Fruit fly (Drosophila melanogaster): ENCODE measurements around the gene CG6333.
A peak's percentile ranks its signal among the peaks of the same experiment; 100 is the strongest.

Gene CG6333

DNA sequence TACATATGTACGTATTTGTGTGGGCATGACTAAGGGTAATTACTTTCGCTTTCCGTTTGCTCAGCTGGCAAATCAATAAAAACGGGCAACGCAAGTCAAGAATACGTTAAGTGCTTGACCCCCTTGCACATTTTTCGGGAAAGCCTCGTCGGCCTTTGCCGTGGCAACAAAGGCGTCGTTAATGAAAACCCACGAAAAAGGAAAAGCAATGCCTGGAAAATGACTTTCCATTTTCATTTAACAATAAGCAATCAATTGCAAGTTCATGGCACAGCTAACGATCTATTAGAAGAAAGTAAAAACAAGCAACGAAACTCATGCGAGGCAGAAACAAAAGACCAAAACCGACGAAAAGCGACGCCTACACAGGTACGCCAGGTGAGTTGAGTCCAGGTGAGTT, 10.0 kb upstream of the CG6333 start:
- TF ChIP-seq OdsH (GFP tag; optimal IDR thresholded peaks at IDR 0.05) (no peak), sv (GFP tag; optimal IDR thresholded peaks at IDR 0.05) (no peak), dmrt93B (GFP tag; optimal IDR thresholded peaks at IDR 0.05) (no peak), Hnf4 (GFP tag; optimal IDR thresholded peaks at IDR 0.05) (no peak), psq (GFP tag; optimal IDR thresholded peaks at IDR 0.05) (no peak)

DNA sequence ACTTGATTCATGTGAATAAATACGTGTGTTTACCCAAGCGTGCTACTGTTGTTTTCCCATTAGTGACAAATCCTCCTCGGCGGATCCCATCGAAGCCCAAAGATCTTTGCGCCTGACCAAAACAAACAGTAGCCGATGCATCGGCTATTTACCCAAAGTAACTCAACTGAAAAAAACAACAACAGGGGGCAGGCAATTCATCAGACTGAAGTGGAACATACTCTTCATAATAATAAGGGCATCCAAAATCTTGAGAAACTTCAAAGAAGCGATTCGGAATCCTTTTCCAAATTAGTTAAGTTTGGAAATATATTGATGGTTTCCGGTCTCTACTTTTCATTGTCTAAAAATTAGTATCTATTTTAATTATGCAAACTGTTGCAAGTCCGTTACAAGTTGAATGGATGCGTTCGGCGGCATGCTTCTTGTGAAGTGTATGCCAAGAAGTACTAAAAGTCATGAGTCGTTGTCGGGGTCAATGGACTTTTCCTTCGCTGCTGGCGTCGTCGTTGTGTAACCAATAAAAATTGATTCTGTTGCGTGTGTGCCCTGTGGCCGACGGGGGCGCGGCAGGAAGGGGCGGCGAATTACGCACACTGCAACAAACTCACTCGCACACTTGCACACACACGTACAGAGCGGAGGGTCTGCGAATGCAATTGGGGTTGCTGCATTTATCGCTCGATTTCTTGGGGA, 9.4 kb upstream of the CG6333 start:
- TF ChIP-seq Dif (GFP tag; optimal IDR thresholded peaks at IDR 0.05; ENCODE audit: partially characterized antibody) (no peak), Hr83 (GFP tag; optimal IDR thresholded peaks at IDR 0.05; ENCODE audit: poor library complexity, severe bottlenecking) (no peak), rgr (GFP tag; optimal IDR thresholded peaks at IDR 0.05) (peak; percentile 62), pan (optimal IDR thresholded peaks at IDR 0.05) (no peak), lola (GFP tag; optimal IDR thresholded peaks at IDR 0.05) (no peak), Sp1 (GFP tag; optimal IDR thresholded peaks at IDR 0.05) (peak; percentile 52), ey (GFP tag; optimal IDR thresholded peaks at IDR 0.05) (peak; percentile 73), Hnf4 (GFP tag; optimal IDR thresholded peaks at IDR 0.05) (peak; percentile 1), dl (GFP tag; optimal IDR thresholded peaks at IDR 0.05; ENCODE audit: insufficient read depth in 1 of 2, partially characterized antibody in 2 of 2) (no peak), sage (GFP tag; optimal IDR thresholded peaks at IDR 0.05) (no peak), N (GFP tag; optimal IDR thresholded peaks at IDR 0.05) (no peak), Dfd (GFP tag; optimal IDR thresholded peaks at IDR 0.05) (no peak), dmrt93B (GFP tag; optimal IDR thresholded peaks at IDR 0.05) (peak; percentile 32), CrebA (GFP tag; optimal IDR thresholded peaks at IDR 0.05; ENCODE audit: borderline replicate concordance) (no peak), Hr78 (GFP tag; optimal IDR thresholded peaks at IDR 0.05) (no peak), sv (GFP tag; optimal IDR thresholded peaks at IDR 0.05) (peak; percentile 3), GATAd (GFP tag; optimal IDR thresholded peaks at IDR 0.05) (no peak), brk (GFP tag; optimal IDR thresholded peaks at IDR 0.05) (peak; percentile 14), OdsH (GFP tag; optimal IDR thresholded peaks at IDR 0.05) (peak; percentile 55), foxo (GFP tag; optimal IDR thresholded peaks at IDR 0.05) (peak in 1 of 2 experiments; percentile 62), Mio (GFP tag; optimal IDR thresholded peaks at IDR 0.05) (no peak), Abd-B (GFP tag; optimal IDR thresholded peaks at IDR 0.05) (no peak), Rel (GFP tag; optimal IDR thresholded peaks at IDR 0.05) (no peak), Rel (tag; optimal IDR thresholded peaks at IDR 0.05) (peak; percentile 75), CG32264 (GFP tag; optimal IDR thresholded peaks at IDR 0.05) (no peak), br (GFP tag; optimal IDR thresholded peaks at IDR 0.05) (peak; percentile 74), usp (GFP tag; optimal IDR thresholded peaks at IDR 0.05) (no peak), CG9705 (GFP tag; optimal IDR thresholded peaks at IDR 0.05) (no peak), Myc (optimal IDR thresholded peaks at IDR 0.05) (no peak), HLH106 (tag; optimal IDR thresholded peaks at IDR 0.05) (peak; percentile 56), Vsx2 (GFP tag; optimal IDR thresholded peaks at IDR 0.05; ENCODE audit: partially characterized antibody) (no peak), h (GFP tag; optimal IDR thresholded peaks at IDR 0.05) (peak; percentile 59), jim (GFP tag; optimal IDR thresholded peaks at IDR 0.05) (no peak), Jra (GFP tag; optimal IDR thresholded peaks at IDR 0.05) (no peak), woc (GFP tag; optimal IDR thresholded peaks at IDR 0.05) (peak; percentile 70), fru (GFP tag; optimal IDR thresholded peaks at IDR 0.05) (peak; percentile 70), tai (GFP tag; optimal IDR thresholded peaks at IDR 0.05) (peak; percentile 50), dsf (GFP tag; optimal IDR thresholded peaks at IDR 0.05; ENCODE audit: borderline replicate concordance) (no peak), psq (GFP tag; optimal IDR thresholded peaks at IDR 0.05) (peak; percentile 53)

DNA sequence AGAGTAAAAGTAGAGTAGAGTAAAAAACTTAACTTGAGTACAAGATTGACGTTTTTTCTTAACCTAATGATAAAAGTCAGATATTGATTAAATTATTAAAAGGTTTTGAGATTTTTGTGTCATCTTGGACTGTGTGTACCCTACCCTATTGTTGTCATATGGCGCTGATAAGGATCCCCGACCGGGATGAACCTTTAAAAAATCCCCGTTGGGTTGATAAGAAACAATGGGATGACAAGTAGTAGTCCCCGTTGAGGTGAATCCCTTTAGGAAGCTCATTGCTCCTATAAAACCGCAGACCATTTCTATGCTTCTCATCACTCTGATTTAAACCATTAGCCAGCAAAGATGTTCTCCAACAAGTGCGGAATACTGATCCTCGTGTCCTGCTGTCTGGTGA, 8.5 kb upstream of the CG6333 start, which contains the start of gene edin:
edin (plus strand) TSS at position 340 of the 400 bp plus-strand sequence.
- TF ChIP-seq ey (GFP tag; optimal IDR thresholded peaks at IDR 0.05) = no peak
- TF ChIP-seq Vsx2 (GFP tag; optimal IDR thresholded peaks at IDR 0.05; ENCODE audit: partially characterized antibody) = no peak
- TF ChIP-seq usp (GFP tag; optimal IDR thresholded peaks at IDR 0.05) = no peak
- TF ChIP-seq rgr (GFP tag; optimal IDR thresholded peaks at IDR 0.05) = no peak
- TF ChIP-seq Rel (GFP tag; optimal IDR thresholded peaks at IDR 0.05) = no peak
- peak; percentile 99 for TF ChIP-seq Rel (tag; optimal IDR thresholded peaks at IDR 0.05)

Measured in whole organism, wandering third instar larva.